Worm (Caenorhabditis elegans): Measurements from ENCODE around the gene gon-1.

DNA sequence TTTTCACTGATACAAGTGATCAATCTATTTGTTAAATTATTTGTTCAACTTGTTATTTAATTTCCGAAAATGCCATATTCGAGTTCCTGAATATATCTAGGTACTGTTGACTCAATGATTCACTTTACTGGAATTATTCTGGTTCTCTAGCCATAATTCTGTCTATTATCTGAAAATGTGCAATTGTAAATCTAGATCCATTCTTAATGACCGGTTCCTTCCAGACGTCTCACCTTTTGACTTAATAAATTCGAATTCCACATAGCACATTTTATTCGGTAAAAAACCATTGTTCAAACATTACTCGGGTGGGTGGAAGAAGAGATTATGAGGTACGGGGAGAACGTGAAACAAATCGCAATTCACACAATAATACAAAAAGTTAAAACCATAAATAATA is 36.2 kb upstream of the gon-1 start:
- TF ChIP-seq hlh-17 (GFP tag; optimal IDR thresholded peaks at IDR 0.05; ENCODE audit: borderline replicate concordance) (no peak), isw-1 (GFP tag; IDR thresholded peaks at IDR 0.05) (no peak)

Data from whole organism, L1 larva.